Worm (Caenorhabditis elegans) whole organism, L2 larva: ENCODE results near the gene F53F1.2.

Source experiments
- C34F6.9 ChIP-seq: fragments of 150-350 bp; optimal IDR thresholded peaks from 2 replicates; lab custom pipeline; 2014; ENCODE audit warnings: missing biosample characterization, missing genetic modification characterization
- F13H6.1 ChIP-seq: sonication (generic microtip); optimal IDR thresholded peaks from 2 replicates; lab custom pipeline; 2016; ENCODE audit warnings: missing genetic modification characterization, missing compliant biosample characterization
- R02D3.7 ChIP-seq: fragments of 150-350 bp; optimal IDR thresholded peaks from 2 replicates; lab custom pipeline; 2014; ENCODE audit warnings: missing biosample characterization, missing genetic modification characterization
- Y55F3AM.14 ChIP-seq: fragments of 200-800 bp; sonication (Bioruptor generic); optimal IDR thresholded peaks from 2 replicates; lab custom pipeline; 2018; ENCODE audit warnings: mild to moderate bottlenecking, missing genetic modification characterization, missing compliant biosample characterization
- ZK546.5 ChIP-seq: sonication (generic microtip); optimal IDR thresholded peaks from 2 replicates; lab custom pipeline; 2017; ENCODE audit warnings: missing biosample characterization, missing genetic modification characterization
- alr-1 ChIP-seq: fragments of 150-350 bp; optimal IDR thresholded peaks from 2 replicates; lab custom pipeline; 2014; ENCODE audit warnings: missing biosample characterization, missing genetic modification characterization
- aly-2 ChIP-seq: fragments of 150-350 bp; optimal IDR thresholded peaks from 2 replicates; lab custom pipeline; 2014; ENCODE audit warnings: missing biosample characterization, missing genetic modification characterization
- ama-1 ChIP-seq: fragments of 150-350 bp; optimal IDR thresholded peaks from 2 replicates; lab custom pipeline; 2018; ENCODE audit warnings: inconsistent platforms
- blmp-1 ChIP-seq: sonication (generic microtip); optimal IDR thresholded peaks from 2 replicates; lab custom pipeline; 2017; ENCODE audit warnings: missing genetic modification characterization, mild to moderate bottlenecking, missing compliant biosample characterization, antibody characterized with exemption, moderate library complexity; ENCODE audit not compliant: insufficient read depth
- ceh-16 ChIP-seq: fragments of 150-350 bp; optimal IDR thresholded peaks from 2 replicates; lab custom pipeline; 2014; ENCODE audit warnings: missing biosample characterization, missing genetic modification characterization
- ceh-82 ChIP-seq: fragments of 150-350 bp; optimal IDR thresholded peaks from 2 replicates; lab custom pipeline; 2014; ENCODE audit warnings: missing biosample characterization, missing genetic modification characterization
- crh-2 ChIP-seq: sonication (generic microtip); optimal IDR thresholded peaks from 2 replicates; lab custom pipeline; 2017; ENCODE audit warnings: missing biosample characterization, missing genetic modification characterization
- dmd-4 ChIP-seq: sonication (generic microtip); optimal IDR thresholded peaks from 2 replicates; lab custom pipeline; 2017; ENCODE audit warnings: missing biosample characterization, missing genetic modification characterization
- elt-1 ChIP-seq: fragments of 150-350 bp; optimal IDR thresholded peaks from 2 replicates; lab custom pipeline; 2014; ENCODE audit warnings: missing biosample characterization, missing genetic modification characterization
- elt-3 ChIP-seq: sonication (generic microtip); optimal IDR thresholded peaks from 2 replicates; lab custom pipeline; 2017; ENCODE audit warnings: missing biosample characterization, missing genetic modification characterization
- fos-1 ChIP-seq: fragments of 150-350 bp; optimal IDR thresholded peaks from 2 replicates; lab custom pipeline; 2014; ENCODE audit warnings: missing biosample characterization, missing genetic modification characterization
- gmeb-1 ChIP-seq: fragments of 150-350 bp; optimal IDR thresholded peaks from 2 replicates; lab custom pipeline; 2014; ENCODE audit warnings: missing biosample characterization, missing genetic modification characterization
- lin-13 ChIP-seq: fragments of 150-350 bp; optimal IDR thresholded peaks from 2 replicates; lab custom pipeline; 2014; ENCODE audit warnings: missing biosample characterization, missing genetic modification reagents, missing genetic modification characterization
- mab-5 ChIP-seq: fragments of 150-350 bp; optimal IDR thresholded peaks from 2 replicates; lab custom pipeline; 2014; ENCODE audit warnings: missing biosample characterization, missing genetic modification characterization
- mbf-1 ChIP-seq: sonication (generic microtip); optimal IDR thresholded peaks from 2 replicates; lab custom pipeline; 2017; ENCODE audit warnings: missing biosample characterization, missing genetic modification characterization
- mdl-1 ChIP-seq, 2 experiments: fragments of 150-350 bp in 1 of 2; sonication (generic microtip) in 1 of 2; optimal IDR thresholded peaks; 2 replicates each; lab custom pipeline; 2017; ENCODE audit warnings: missing biosample characterization in 2 of 2, missing genetic modification characterization in 2 of 2
- nhr-10 ChIP-seq: sonication (generic microtip); optimal IDR thresholded peaks from 2 replicates; lab custom pipeline; 2017; ENCODE audit warnings: missing biosample characterization, missing genetic modification characterization
- nhr-12 ChIP-seq: fragments of 150-350 bp; optimal IDR thresholded peaks from 2 replicates; lab custom pipeline; 2014; ENCODE audit warnings: missing biosample characterization, missing genetic modification characterization
- nhr-129 ChIP-seq: fragments of 150-350 bp; optimal IDR thresholded peaks from 2 replicates; lab custom pipeline; 2014; ENCODE audit warnings: missing biosample characterization, missing genetic modification characterization
- nhr-23 ChIP-seq: fragments of 150-350 bp; optimal IDR thresholded peaks from 2 replicates; lab custom pipeline; 2014; ENCODE audit warnings: missing biosample characterization, missing genetic modification reagents, missing genetic modification characterization
- nhr-237 ChIP-seq: fragments of 150-350 bp; optimal IDR thresholded peaks from 2 replicates; lab custom pipeline; 2014; ENCODE audit warnings: missing biosample characterization, missing genetic modification characterization
- nhr-25 ChIP-seq: fragments of 150-350 bp; sonication (generic microtip); optimal IDR thresholded peaks from 3 replicates; lab custom pipeline; 2014; ENCODE audit warnings: missing biosample characterization, missing genetic modification characterization
- nhr-6 ChIP-seq: fragments of 150-350 bp; optimal IDR thresholded peaks from 2 replicates; lab custom pipeline; 2014; ENCODE audit warnings: missing biosample characterization, missing genetic modification characterization
- nhr-77 ChIP-seq: fragments of 150-350 bp; optimal IDR thresholded peaks from 2 replicates; lab custom pipeline; 2014; ENCODE audit warnings: missing biosample characterization, missing genetic modification characterization
- peb-1 ChIP-seq: fragments of 150-350 bp; optimal IDR thresholded peaks from 2 replicates; lab custom pipeline; 2014; ENCODE audit warnings: missing biosample characterization, missing genetic modification characterization
- sem-4 ChIP-seq: fragments of 150-350 bp; optimal IDR thresholded peaks from 2 replicates; lab custom pipeline; 2014; ENCODE audit warnings: missing biosample characterization, missing genetic modification reagents, missing genetic modification characterization
- skn-1 ChIP-seq: sonication (generic microtip); optimal IDR thresholded peaks from 2 replicates; lab custom pipeline; 2017; ENCODE audit warnings: missing biosample characterization, missing genetic modification characterization
- sma-3 ChIP-seq: sonication (generic microtip); optimal IDR thresholded peaks from 2 replicates; lab custom pipeline; 2016; ENCODE audit warnings: missing genetic modification reagents, missing genetic modification characterization, missing compliant biosample characterization
- sma-9 ChIP-seq, 2 experiments: fragments of 150-350 bp in 1 of 2; sonication (generic microtip) in 1 of 2; optimal IDR thresholded peaks; 2 replicates each; lab custom pipeline; 2014 to 2016; ENCODE audit warnings: missing genetic modification characterization in 2 of 2, mild to moderate bottlenecking in 1 of 2, missing biosample characterization in 1 of 2, missing compliant biosample characterization in 1 of 2, missing genetic modification reagents in 1 of 2, moderate library complexity in 1 of 2
- snpc-4 ChIP-seq: fragments of 150-350 bp; optimal IDR thresholded peaks from 2 replicates; lab custom pipeline; 2014; ENCODE audit warnings: missing biosample characterization, missing genetic modification characterization
- unc-39 ChIP-seq: fragments of 150-350 bp; optimal IDR thresholded peaks from 2 replicates; lab custom pipeline; 2014; ENCODE audit warnings: missing biosample characterization, missing genetic modification characterization
- unc-55 ChIP-seq: fragments of 150-350 bp; sonication (generic microtip); optimal IDR thresholded peaks from 3 replicates; lab custom pipeline; 2014; ENCODE audit warnings: missing biosample characterization, missing genetic modification reagents, missing genetic modification characterization
- unc-62 ChIP-seq: fragments of 150-350 bp; optimal IDR thresholded peaks from 2 replicates; lab custom pipeline; 2014; ENCODE audit warnings: missing biosample characterization, missing genetic modification reagents, missing genetic modification characterization
- zag-1 ChIP-seq: fragments of 150-350 bp; optimal IDR thresholded peaks from 2 replicates; lab custom pipeline; 2014; ENCODE audit warnings: missing biosample characterization, missing genetic modification characterization
- ztf-11 ChIP-seq: sonication (generic microtip); optimal IDR thresholded peaks from 2 replicates; lab custom pipeline; 2017; ENCODE audit warnings: missing biosample characterization, missing genetic modification characterization
- ztf-4 ChIP-seq: fragments of 150-350 bp; optimal IDR thresholded peaks from 2 replicates; lab custom pipeline; 2014; ENCODE audit warnings: missing biosample characterization, missing genetic modification characterization

F53F1.2 gene

ce11 chrV:13380178-13380577, 26.4 kb upstream of the F53F1.2 start, which contains the start of gene ifbp-1 (continued):
- TF ChIP-seq mbf-1 (tag; lab: Kevin White, UChicago) (no peak), ztf-4 (tag; lab: Kevin White, UChicago) (peak; percentile 52), fos-1 (peak; percentile 45), alr-1 (tag; lab: Kevin White, UChicago) (no peak), mab-5 (tag; lab: Kevin White, UChicago) (no peak), ceh-82 (no peak), skn-1 (tag; lab: Kevin White, UChicago) (no peak), ZK546.5 (tag; lab: Kevin White, UChicago) (no peak), lin-13 (GFP tag; lab: Kevin White, UChicago) (peak; percentile 25), sem-4 (peak; percentile 31), unc-55 (GFP tag; lab: Kevin White, UChicago) (no peak), nhr-237 (no peak), nhr-25 (tag; lab: Kevin White, UChicago) (peak; percentile 98), snpc-4 (no peak), nhr-23 (tag; lab: Kevin White, UChicago) (no peak), C34F6.9 (tag; lab: Kevin White, UChicago) (no peak), mdl-1 (tag; optimal IDR thresholded peaks at IDR 0.05; lab: Kevin White, UChicago) (peak; percentile 36 to 59), Y55F3AM.14 (GFP tag; lab: Kevin White, UChicago) (peak; percentile 0)
- TF ChIP-seq, all 48 proteins: peak for 18

DNA sequence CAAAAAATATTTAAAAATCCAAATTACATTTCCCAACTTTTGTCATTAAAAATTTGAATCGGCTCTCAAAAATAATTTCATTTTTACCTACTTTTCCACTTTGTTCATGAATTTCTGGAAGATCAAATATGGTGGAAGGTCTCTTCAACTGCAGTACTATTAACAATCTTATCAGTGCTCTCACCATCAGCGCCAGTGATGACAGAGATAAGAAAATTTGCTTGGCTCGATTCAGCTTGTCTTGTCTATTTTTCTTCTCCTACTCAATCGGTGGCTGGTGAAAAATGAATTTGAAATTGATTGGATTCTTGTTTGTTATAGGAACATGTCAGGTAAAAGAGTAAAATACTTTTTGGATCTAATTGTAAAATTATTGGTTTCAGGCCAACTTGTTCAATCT, 25.6 kb upstream of the F53F1.2 start, which contains the start of gene cpz-2:
Gene cpz-2, plus strand, starts transcription at position 210 of the 400 bp plus-strand sequence.
- TF ChIP-seq nhr-77 (tag; lab: Kevin White, UChicago) (no peak), peb-1 (no peak), ama-1 (lab: Kevin White, UChicago) (no peak), sma-9 (GFP tag; optimal IDR thresholded peaks at IDR 0.05; lab: Kevin White, UChicago) (no peak), sma-9 (tag; optimal IDR thresholded peaks at IDR 0.05; lab: Kevin White, UChicago) (no peak), nhr-25 (tag; lab: Kevin White, UChicago) (no peak), nhr-129 (no peak), nhr-12 (tag; lab: Kevin White, UChicago) (no peak), aly-2 (tag; lab: Kevin White, UChicago) (no peak), ztf-11 (tag; lab: Kevin White, UChicago) (no peak), skn-1 (tag; lab: Kevin White, UChicago) (peak; percentile 23), sma-3 (no peak), unc-62 (GFP tag; lab: Kevin White, UChicago) (no peak), elt-3 (tag; lab: Kevin White, UChicago) (no peak), Y55F3AM.14 (GFP tag; lab: Kevin White, UChicago) (no peak), ceh-82 (no peak), zag-1 (tag; lab: Kevin White, UChicago) (no peak), ZK546.5 (tag; lab: Kevin White, UChicago) (no peak), R02D3.7 (tag; lab: Kevin White, UChicago) (no peak), unc-39 (tag; lab: Kevin White, UChicago) (no peak), ceh-16 (no peak), unc-55 (GFP tag; lab: Kevin White, UChicago) (no peak), elt-1 (tag; lab: Kevin White, UChicago) (no peak), snpc-4 (no peak), fos-1 (peak; percentile 70), blmp-1 (tag; lab: Kevin White, UChicago) (no peak), crh-2 (tag; lab: Kevin White, UChicago) (peak; percentile 21), gmeb-1 (tag; lab: Kevin White, UChicago) (peak; percentile 12), mbf-1 (tag; lab: Kevin White, UChicago) (no peak), dmd-4 (tag; lab: Kevin White, UChicago) (no peak), F13H6.1 (tag; lab: Kevin White, UChicago) (no peak), nhr-237 (no peak), nhr-10 (tag; lab: Kevin White, UChicago) (no peak), sem-4 (no peak), C34F6.9 (tag; lab: Kevin White, UChicago) (no peak)

DNA sequence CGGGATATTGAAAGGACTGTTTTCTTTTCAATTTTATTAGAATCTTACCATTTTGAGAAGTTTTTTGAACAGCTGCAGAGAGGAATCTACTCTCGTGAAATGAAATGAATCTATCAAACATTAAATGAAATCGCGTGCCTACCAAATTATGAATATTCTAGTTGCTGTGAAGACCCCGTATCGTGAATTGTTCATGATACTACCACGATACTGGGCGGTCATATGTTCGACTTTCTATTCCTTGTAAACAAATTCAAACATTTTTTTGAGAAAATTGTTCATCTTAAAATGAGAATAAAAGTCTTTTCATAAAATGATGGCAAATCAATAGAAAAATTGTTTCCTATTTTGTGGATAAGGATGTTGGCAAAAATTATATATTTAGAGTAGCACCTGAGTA, 20.8 kb upstream of the F53F1.2 start, which contains the start of gene gcy-34:
Gene gcy-34, minus strand, starts transcription at position 101 of the 400 bp plus-strand sequence.
- TF ChIP-seq nhr-77 (tag; lab: Kevin White, UChicago) (no peak), nhr-6 (tag; lab: Kevin White, UChicago) (no peak), ama-1 (lab: Kevin White, UChicago) (no peak), mdl-1 (tag; optimal IDR thresholded peaks at IDR 0.05; lab: Kevin White, UChicago) (no peak), blmp-1 (tag; lab: Kevin White, UChicago) (no peak), mab-5 (tag; lab: Kevin White, UChicago) (no peak), F13H6.1 (tag; lab: Kevin White, UChicago) (no peak)
